Fruit fly (Drosophila melanogaster): ENCODE measurements around the gene Rsf1.

Rsf1 gene

DNA sequence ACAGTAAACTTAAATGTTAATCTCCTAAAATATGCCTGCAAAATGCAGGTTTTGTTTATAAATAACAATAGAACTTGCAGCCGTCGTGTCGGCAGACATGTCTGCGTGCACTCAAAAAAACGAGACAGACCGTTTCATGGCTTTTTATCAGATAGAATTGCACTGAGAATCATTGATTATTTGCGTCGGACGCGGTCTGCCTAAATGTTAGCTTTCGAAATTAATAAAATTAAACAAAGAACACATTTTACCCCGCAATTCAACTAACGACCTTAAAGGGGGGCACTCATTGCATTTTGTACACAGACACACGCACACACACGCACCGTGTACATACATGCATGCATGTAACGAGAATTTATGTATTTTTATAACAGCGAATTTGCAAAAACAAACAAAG, 13.5 kb upstream of the Rsf1 start (continued):
- TF ChIP-seq CG6791 (GFP tag; IDR thresholded peaks at IDR 0.05; ENCODE audit: partially characterized antibody) (no peak), CG33213 (GFP tag; optimal IDR thresholded peaks at IDR 0.05) (peak; percentile 46), CG13624 (GFP tag; optimal IDR thresholded peaks at IDR 0.05) (peak; percentile 33), ATbp (GFP tag; optimal IDR thresholded peaks at IDR 0.05) (no peak), al (GFP tag; IDR thresholded peaks at IDR 0.05) (no peak), nerfin-2 (GFP tag; IDR thresholded peaks at IDR 0.05; ENCODE audit: partially characterized antibody) (no peak), usp (GFP tag; optimal IDR thresholded peaks at IDR 0.05) (no peak), az2 (GFP tag; optimal IDR thresholded peaks at IDR 0.05) (peak; percentile 32), CG30403 (GFP tag; optimal IDR thresholded peaks at IDR 0.05) (peak; percentile 31), CG1233 (GFP tag; optimal IDR thresholded peaks at IDR 0.05) (no peak), CG3995 (GFP tag; optimal IDR thresholded peaks at IDR 0.05) (no peak), phol (tag; optimal IDR thresholded peaks at IDR 0.05) (peak; percentile 28), CG13296 (GFP tag; optimal IDR thresholded peaks at IDR 0.05) (no peak), bbx (GFP tag; IDR thresholded peaks at IDR 0.05; ENCODE audit: partially characterized antibody) (no peak), CG7987 (GFP tag; optimal IDR thresholded peaks at IDR 0.05) (peak; percentile 11), croc (GFP tag; conservative IDR thresholded peaks at IDR 0.05) (no peak), CHES-1-like (GFP tag; optimal IDR thresholded peaks at IDR 0.05) (no peak), Xbp1 (GFP tag; optimal IDR thresholded peaks at IDR 0.05) (peak; percentile 39), GATAe (GFP tag; conservative IDR thresholded peaks at IDR 0.05) (no peak), her (GFP tag; optimal IDR thresholded peaks at IDR 0.05) (no peak), hb (GFP tag; IDR thresholded peaks at IDR 0.05; ENCODE audit: partially characterized antibody) (no peak), bab2 (GFP tag; optimal IDR thresholded peaks at IDR 0.05) (no peak), pzg (GFP tag; optimal IDR thresholded peaks at IDR 0.05) (no peak), CG8388 (GFP tag; optimal IDR thresholded peaks at IDR 0.05) (no peak), ind (GFP tag; optimal IDR thresholded peaks at IDR 0.05) (peak; percentile 7), emc (GFP tag; optimal IDR thresholded peaks at IDR 0.05) (no peak), Asciz (GFP tag; optimal IDR thresholded peaks at IDR 0.05) (no peak), btn (GFP tag; optimal IDR thresholded peaks at IDR 0.05) (peak; percentile 17), CG1647 (GFP tag; optimal IDR thresholded peaks at IDR 0.05) (peak; percentile 36), CG12104 (GFP tag; optimal IDR thresholded peaks at IDR 0.05) (no peak), CG17568 (GFP tag; optimal IDR thresholded peaks at IDR 0.05) (no peak), zfh2 (GFP tag; optimal IDR thresholded peaks at IDR 0.05) (no peak), Antp (GFP tag; optimal IDR thresholded peaks at IDR 0.05) (peak; percentile 24), mld (GFP tag; IDR thresholded peaks at IDR 0.05; ENCODE audit: partially characterized antibody) (no peak), lov (optimal IDR thresholded peaks at IDR 0.05) (no peak), lov (GFP tag; IDR thresholded peaks at IDR 0.05) (0 out of 3 replicates have a peak, but pooled peaks have one; percentile 21), Rx (GFP tag; IDR thresholded peaks at IDR 0.05) (no peak), Usf (GFP tag; optimal IDR thresholded peaks at IDR 0.05) (no peak), vvl (GFP tag; IDR thresholded peaks at IDR 0.05) (no peak), pb (GFP tag; optimal IDR thresholded peaks at IDR 0.05) (no peak), pum (GFP tag; optimal IDR thresholded peaks at IDR 0.05) (no peak), zfh1 (GFP tag; IDR thresholded peaks at IDR 0.05) (peak; percentile 62), peb (GFP tag; IDR thresholded peaks at IDR 0.05) (peak; percentile 11; the same call in 1 of the 2 replicates), CG11093 (GFP tag; IDR thresholded peaks at IDR 0.05) (0 out of 3 replicates have a peak, but pooled peaks have one; percentile 43), CG13123 (GFP tag; optimal IDR thresholded peaks at IDR 0.05) (no peak), CG4360 (GFP tag; IDR thresholded peaks at IDR 0.05) (no peak), CG12155 (GFP tag; optimal IDR thresholded peaks at IDR 0.05) (no peak), ase (GFP tag; IDR thresholded peaks at IDR 0.05) (peak; percentile 25; the same call in 1 of the 3 replicates), Fer1 (GFP tag; optimal IDR thresholded peaks at IDR 0.05) (no peak), CG7839 (tag; optimal IDR thresholded peaks at IDR 0.05) (no peak), Stat92E (GFP tag; optimal IDR thresholded peaks at IDR 0.05) (no peak), ken (GFP tag; IDR thresholded peaks at IDR 0.05) (0 out of 3 replicates have a peak, but pooled peaks have one; percentile 46)

Data from whole organism, embryonic.